Fruit fly (Drosophila melanogaster) whole organism, adult: Measurements from ENCODE around the gene Cdc42.

ENCODE experiments used
- CG11617 ChIP-seq: fragments of 200-800 bp; sonication (Bioruptor generic); optimal IDR thresholded peaks from 2 replicates; lab custom pipeline; 2017; ENCODE audit warnings: mild to moderate bottlenecking, missing biosample characterization, missing genetic modification reagents, missing genetic modification characterization
- CG12768 ChIP-seq: fragments of 200-800 bp; sonication (Bioruptor generic); optimal IDR thresholded peaks from 2 replicates; lab custom pipeline; 2017; ENCODE audit warnings: missing biosample characterization, missing genetic modification characterization, mild to moderate bottlenecking, moderate library complexity, missing genetic modification reagents
- CG1620 ChIP-seq: fragments of 200-800 bp; sonication (Bioruptor generic); optimal IDR thresholded peaks from 2 replicates; lab custom pipeline; 2016; ENCODE audit warnings: missing biosample characterization, missing genetic modification characterization
- CG33017 ChIP-seq: fragments of 200-800 bp; sonication (Bioruptor generic); optimal IDR thresholded peaks from 2 replicates; lab custom pipeline; 2018; ENCODE audit warnings: missing biosample characterization, mild to moderate bottlenecking, missing genetic modification characterization, moderate library complexity
- CG5204 ChIP-seq: fragments of 200-800 bp; sonication (Bioruptor generic); optimal IDR thresholded peaks from 2 replicates; lab custom pipeline; 2016; ENCODE audit warnings: missing biosample characterization, missing genetic modification characterization
- CG7101 ChIP-seq: fragments of 200-800 bp; sonication (Bioruptor generic); optimal IDR thresholded peaks from 2 replicates; lab custom pipeline; 2018; ENCODE audit warnings: missing biosample characterization, mild to moderate bottlenecking, missing genetic modification characterization, moderate library complexity
- Clk ChIP-seq: fragments of 200-800 bp; sonication (Bioruptor generic); optimal IDR thresholded peaks from 2 replicates; lab custom pipeline; 2017; ENCODE audit warnings: missing biosample characterization, missing genetic modification characterization
- Crg-1 ChIP-seq: fragments of 200-800 bp; sonication (Bioruptor generic); optimal IDR thresholded peaks from 2 replicates; lab custom pipeline; 2016; ENCODE audit warnings: missing biosample characterization, missing genetic modification characterization
- Mnt ChIP-seq: fragments of 200-800 bp; sonication (Bioruptor generic); optimal IDR thresholded peaks from 2 replicates; lab custom pipeline; 2016; ENCODE audit warnings: missing biosample characterization, mild to moderate bottlenecking, missing genetic modification characterization
- bab1 ChIP-seq: fragments of 200-800 bp; sonication (Bioruptor generic); optimal IDR thresholded peaks from 3 replicates; lab custom pipeline; 2019; ENCODE audit warnings: missing biosample characterization, mild to moderate bottlenecking, missing genetic modification characterization, moderate library complexity
- pad ChIP-seq: fragments of 200-800 bp; sonication (Bioruptor generic); optimal IDR thresholded peaks from 3 replicates; lab custom pipeline; 2017; ENCODE audit warnings: missing biosample characterization, missing genetic modification characterization, mild to moderate bottlenecking, moderate library complexity, missing genetic modification reagents
- tj ChIP-seq: fragments of 200-800 bp; sonication (Bioruptor generic); optimal IDR thresholded peaks from 3 replicates; lab custom pipeline; 2017; ENCODE audit warnings: missing biosample characterization, mild to moderate bottlenecking, missing genetic modification characterization, moderate library complexity

DNA sequence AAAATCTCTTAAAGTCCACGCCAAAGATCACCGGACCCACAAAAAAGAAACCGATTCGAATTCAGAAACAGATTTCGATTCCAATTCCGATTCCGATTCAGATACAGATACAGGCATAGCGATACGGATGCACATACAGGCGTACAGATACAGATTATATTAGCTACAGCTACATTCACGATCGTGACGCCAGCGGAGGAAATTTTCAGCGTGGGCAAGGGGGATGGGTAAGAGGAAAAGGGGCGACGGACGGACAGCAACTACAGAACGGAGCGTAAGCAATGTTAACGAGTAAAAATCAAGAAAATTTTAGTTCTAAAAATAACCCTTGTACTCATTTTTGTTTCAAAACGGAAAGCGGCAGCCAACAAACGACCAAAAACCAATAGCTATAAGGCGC, 20.1 kb downstream of the Cdc42 start:
- TF ChIP-seq tj (GFP tag; lab: Kevin White, UChicago) (no peak), Mnt (no peak), Crg-1 (GFP tag; lab: Kevin White, UChicago) (no peak), CG11617 (GFP tag; lab: Kevin White, UChicago) (no peak), CG33017 (tag; lab: Kevin White, UChicago) (no peak), CG1620 (GFP tag; lab: Kevin White, UChicago) (no peak), pad (GFP tag; lab: Kevin White, UChicago) (no peak), Clk (GFP tag; lab: Kevin White, UChicago) (no peak), bab1 (GFP tag; lab: Kevin White, UChicago) (no peak), CG12768 (GFP tag; lab: Kevin White, UChicago) (no peak), CG7101 (tag; lab: Kevin White, UChicago) (no peak), CG5204 (no peak)
